Fruit fly (Drosophila melanogaster) ovary, adult (tissue): ENCODE data around the gene Rubicon.

ENCODE experiments used
- CG17801 ChIP-seq: fragments of 200-800 bp; optimal IDR thresholded peaks from 2 replicates; lab custom pipeline; 2019; ENCODE audit warnings: missing biosample characterization, mild to moderate bottlenecking, missing genetic modification characterization, moderate library complexity; ENCODE audit not compliant: partially characterized antibody

The Rubicon gene

dm6 chrX:8676631-8677224, at the start of gene Rubicon:
Gene Rubicon (plus strand): TSS chrX:8677063.
- TF ChIP-seq CG17801 (GFP tag; lab: Kevin White, UChicago), result peak; percentile 87

DNA sequence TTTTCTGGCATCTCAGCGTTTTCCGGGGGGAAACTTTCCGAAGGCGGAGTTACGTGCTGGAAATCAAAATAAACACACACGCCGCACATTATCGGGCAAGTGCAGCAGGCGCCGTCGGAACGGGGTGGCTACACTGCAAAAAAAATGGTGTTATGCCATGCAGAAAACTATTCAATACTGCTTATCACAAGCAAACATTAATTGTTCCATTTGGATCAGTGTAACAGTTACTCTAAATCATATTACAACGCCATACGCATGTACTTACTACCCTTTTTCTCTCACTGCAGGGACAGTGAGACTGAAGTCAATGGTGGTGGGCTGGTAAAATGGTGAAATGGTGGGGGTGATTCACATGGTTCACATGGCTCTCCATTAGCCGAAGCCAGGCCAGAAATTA, 49.7 kb upstream of the Rubicon start:
- TF ChIP-seq CG17801 (GFP tag; lab: Kevin White, UChicago), result no peak

- no peak for TF ChIP-seq CG17801 (GFP tag; lab: Kevin White, UChicago)
These were observed 42.1 kb upstream of the Rubicon start for dm6 chrX:8634789-8635188.

DNA sequence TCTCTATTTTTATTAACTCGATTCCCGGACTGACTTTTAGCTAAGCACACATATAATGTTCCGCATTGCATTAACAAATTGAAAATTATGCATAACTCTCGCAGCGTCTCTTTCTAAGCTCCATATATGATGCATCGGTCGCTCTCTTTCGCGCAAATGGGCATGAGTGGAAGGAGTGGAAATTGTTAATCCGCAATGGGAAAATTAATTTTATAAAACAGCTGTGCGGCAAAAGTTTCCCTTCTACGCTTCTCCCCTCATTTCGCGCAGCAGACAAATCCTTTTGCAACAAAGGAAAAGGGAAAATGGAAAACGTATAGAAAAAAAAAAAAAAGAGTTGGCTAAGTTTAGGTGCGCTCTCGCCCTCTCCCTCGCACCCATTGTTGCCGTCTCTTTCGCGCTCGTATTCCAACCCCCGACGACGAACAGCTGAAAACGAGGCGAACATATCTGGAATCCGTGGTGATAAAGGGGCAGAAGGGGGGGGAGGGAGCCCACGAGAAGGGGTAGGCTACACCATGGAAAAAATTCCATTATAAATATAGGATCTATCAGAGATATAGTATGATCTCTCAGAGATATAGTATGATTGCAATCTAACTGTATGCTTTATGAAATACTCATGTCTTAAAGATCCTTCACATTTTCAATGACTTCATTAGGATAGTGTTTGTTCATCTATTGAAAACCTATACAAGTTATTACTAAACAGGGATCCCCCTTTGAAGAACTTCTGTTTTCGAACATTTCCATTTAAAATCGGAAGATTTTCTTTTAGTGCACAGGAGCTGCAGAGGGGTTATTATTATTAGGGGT, 40.5 kb upstream of the Rubicon start:
- TF ChIP-seq CG17801 (GFP tag; lab: Kevin White, UChicago), result no peak

DNA sequence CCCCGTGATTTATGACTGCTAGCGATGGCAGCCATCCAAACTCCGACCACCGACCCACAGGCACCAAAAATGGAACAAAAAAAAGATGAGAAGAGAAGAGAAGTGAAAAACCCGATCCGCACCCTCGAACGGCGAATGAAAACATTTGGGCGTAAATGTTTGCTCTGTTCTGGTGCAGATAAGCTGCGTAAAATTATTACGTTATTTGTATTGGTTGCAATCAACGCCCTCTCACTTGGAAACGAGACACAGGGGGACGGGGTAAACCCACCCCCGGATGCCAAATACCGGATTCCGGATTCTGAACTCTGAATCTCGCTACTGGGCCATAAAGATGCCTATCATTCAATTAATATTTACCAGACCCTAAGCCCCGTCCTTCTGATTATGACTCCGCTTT, 39.9 kb upstream of the Rubicon start:
- no peak for TF ChIP-seq CG17801 (GFP tag; lab: Kevin White, UChicago)

- no peak for TF ChIP-seq CG17801 (GFP tag; lab: Kevin White, UChicago)
These were observed 36.1 kb upstream of the Rubicon start for dm6 chrX:8640636-8641216.

DNA sequence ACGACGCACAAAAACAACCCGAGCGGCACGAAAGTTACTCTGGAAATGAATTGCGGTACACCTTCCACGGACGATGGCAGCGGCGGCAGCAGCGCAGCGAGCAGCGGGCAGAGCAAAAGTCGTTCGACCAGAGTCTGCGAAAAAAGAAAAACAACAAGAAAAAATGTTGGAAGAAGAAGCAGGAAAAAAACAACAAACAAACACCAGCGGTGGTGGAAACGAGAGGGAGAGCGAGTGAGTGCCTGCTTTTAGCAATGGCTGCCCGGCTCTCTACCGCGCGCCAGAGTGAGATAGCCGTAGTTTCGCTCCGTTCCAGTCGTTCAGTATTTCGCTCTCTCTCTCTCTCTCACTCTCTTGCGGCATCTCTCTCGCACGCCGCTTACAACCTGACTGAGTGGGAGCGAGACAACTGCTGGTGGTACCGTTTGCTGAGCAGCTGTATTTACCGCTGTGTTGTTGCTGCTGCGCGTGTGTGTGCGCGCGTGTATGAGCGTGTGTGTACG, 26.2 kb upstream of the Rubicon start, which contains the start of gene oc:
TSS of gene oc (minus strand) at position 51 of the 503 bp plus-strand sequence.
- no peak for TF ChIP-seq CG17801 (GFP tag; lab: Kevin White, UChicago)

dm6 chrX:8653955-8654589, 22.8 kb upstream of the Rubicon start:
- TF ChIP-seq CG17801 (GFP tag; lab: Kevin White, UChicago), result no peak

dm6 chrX:8655228-8655627, 21.6 kb upstream of the Rubicon start:
- no peak for TF ChIP-seq CG17801 (GFP tag; lab: Kevin White, UChicago)

- no peak for TF ChIP-seq CG17801 (GFP tag; lab: Kevin White, UChicago)
These were observed 20.1 kb upstream of the Rubicon start for dm6 chrX:8656550-8657431.

DNA sequence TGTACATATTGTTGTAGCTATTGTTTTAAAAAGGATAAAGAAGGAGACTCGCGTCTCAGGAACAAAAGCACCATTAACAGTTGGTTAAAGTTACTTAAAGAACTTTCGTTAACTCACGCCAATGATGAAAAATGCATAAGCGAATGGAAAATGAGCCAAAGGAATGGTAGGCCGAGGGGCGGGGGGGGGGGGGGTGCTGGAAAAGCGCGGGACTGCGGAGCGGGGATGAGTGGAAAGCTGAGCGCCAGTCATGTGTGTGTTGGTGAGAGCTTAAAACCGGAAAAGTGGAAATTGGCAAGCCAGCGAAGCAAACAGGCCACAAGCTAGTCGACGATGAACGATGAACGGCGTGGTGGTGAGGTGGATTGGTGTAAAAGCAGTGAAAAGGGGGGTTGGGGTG, 18.8 kb upstream of the Rubicon start:
- TF ChIP-seq CG17801 (GFP tag; lab: Kevin White, UChicago), result no peak

DNA sequence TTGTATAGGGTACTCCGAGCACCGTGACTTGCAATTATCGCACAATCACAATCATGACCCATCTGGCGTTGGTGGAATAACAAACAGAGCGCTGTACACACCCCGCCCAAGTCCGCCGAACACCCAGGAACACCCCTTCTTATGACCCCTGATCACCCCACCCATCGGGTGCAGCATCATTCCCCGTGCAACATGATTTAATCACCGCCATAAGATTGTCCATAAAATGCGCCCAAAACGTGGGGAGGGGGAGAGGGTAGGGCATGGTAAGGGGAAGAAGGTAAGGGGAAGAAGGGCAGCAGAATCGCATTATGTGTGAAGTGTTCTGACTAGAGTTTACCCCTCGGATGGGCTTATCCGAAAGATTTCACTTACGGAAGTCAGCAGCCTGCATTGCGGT, 16.5 kb upstream of the Rubicon start:
- no peak for TF ChIP-seq CG17801 (GFP tag; lab: Kevin White, UChicago)

DNA sequence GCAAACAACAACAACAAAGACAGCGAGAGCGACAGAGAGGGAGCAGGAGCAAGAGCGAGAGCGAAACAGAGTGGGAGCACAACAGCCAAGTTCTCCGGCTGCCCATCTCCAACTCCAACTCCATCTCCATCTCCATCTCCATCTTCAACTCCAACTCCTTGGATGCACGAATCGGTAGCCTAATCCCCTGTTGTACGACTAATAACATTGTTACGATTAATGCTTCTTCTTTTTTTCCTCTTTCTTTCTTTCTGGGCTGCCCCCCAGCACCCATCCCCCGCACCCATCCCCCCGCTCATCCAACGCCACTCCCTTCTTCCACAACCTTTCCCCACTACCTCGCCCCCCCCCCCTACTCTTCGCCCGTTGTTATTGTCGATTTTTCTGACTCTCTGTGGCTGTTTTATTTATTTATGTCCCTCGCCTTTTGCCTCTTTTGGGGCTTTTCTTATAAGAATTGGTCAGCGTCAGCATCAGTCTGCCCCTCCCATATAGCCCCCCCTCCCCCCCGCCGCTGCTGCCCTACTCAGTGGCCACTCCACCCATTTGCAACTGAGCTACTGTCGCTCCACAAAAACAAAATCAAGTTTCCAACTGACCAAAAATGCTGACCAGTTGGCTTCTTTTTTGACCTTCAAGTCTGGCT, 15.6 kb upstream of the Rubicon start:
- TF ChIP-seq CG17801 (GFP tag; lab: Kevin White, UChicago), result no peak

dm6 chrX:8662247-8662646, 14.6 kb upstream of the Rubicon start:
- no peak for TF ChIP-seq CG17801 (GFP tag; lab: Kevin White, UChicago)
